Worm (Caenorhabditis elegans): ENCODE data around the gene Y54G9A.9.

The Y54G9A.9 gene

DNA sequence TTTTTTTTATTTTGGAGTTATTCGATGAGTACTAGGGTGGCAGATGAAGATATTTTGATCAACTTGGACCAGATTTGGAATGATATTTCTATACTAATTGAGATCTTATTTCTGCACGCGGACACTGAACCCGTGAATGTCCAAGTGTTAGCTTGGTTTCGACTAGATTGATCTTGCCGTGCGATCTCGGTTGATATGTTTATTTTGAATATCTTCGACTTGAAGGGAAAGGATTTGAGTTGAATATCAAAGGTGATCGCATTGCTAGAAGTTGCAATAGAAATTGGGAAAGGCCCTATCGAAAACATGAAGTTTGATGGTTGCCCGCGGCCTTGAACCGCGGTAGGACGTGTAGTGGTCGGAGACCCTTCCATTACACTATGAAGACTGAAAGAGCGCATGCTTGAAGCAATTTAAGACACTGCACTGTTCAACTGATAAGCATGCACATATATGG, 51.3 kb downstream of the Y54G9A.9 start:
- TF ChIP-seq unc-62 (GFP tag; optimal IDR thresholded peaks at IDR 0.05) = no peak
